Worm (Caenorhabditis elegans): ENCODE results near the gene txt-1.

DNA sequence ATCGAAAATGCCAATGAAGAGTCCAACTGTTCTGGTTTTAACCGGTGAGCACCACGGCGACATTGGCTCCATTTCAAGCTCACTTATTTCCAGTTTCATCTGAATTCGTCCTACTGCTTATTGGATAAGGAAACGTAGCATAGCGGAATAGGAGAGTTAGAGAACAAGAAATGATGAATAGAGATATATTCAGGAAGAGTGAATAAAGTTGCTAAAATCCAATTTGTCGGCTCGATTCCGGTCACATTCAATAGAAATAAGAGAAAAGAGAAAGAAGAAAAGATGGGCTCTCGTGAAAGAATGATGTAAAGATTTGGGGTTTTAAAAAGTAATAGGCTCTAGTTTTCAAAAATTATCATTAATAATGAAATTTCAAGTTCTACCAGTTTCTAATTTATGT, 32.7 kb upstream of the txt-1 start:
- TF ChIP-seq hmg-1.2 (GFP tag; IDR thresholded peaks at IDR 0.05) = no peak
- no peak for TF ChIP-seq sea-2 (GFP tag; IDR thresholded peaks at IDR 0.05)
- no peak for TF ChIP-seq ztf-22 (GFP tag; optimal IDR thresholded peaks at IDR 0.05)
- TF ChIP-seq pha-4 (tag; optimal IDR thresholded peaks at IDR 0.05) = no peak
- no peak for TF ChIP-seq ceh-58 (GFP tag; IDR thresholded peaks at IDR 0.05)
- no peak for TF ChIP-seq B0019.2 (GFP tag; conservative IDR thresholded peaks at IDR 0.05)
- no peak for TF ChIP-seq ama-1 (optimal IDR thresholded peaks at IDR 0.05)
- no peak for TF ChIP-seq ama-1 (GFP tag; optimal IDR thresholded peaks at IDR 0.05)
- no peak for TF ChIP-seq rpc-1 (optimal IDR thresholded peaks at IDR 0.05)
- no peak for TF ChIP-seq rpc-1 (tag; optimal IDR thresholded peaks at IDR 0.05)
- TF ChIP-seq F37B4.10 (GFP tag; IDR thresholded peaks at IDR 0.05) = no peak
- TF ChIP-seq somi-1 (GFP tag; optimal IDR thresholded peaks at IDR 0.05) = no peak
- TF ChIP-seq zfh-2 (GFP tag; conservative IDR thresholded peaks at IDR 0.05) = no peak
- no peak for TF ChIP-seq F22D6.2 (tag; optimal IDR thresholded peaks at IDR 0.05)
- no peak for TF ChIP-seq repo-1 (tag; optimal IDR thresholded peaks at IDR 0.05)

Data from whole organism, young adult.